Fruit fly (Drosophila melanogaster) whole organism, embryonic: Measurements from ENCODE around the gene trk.

Experiments
- B-H2 ChIP-seq: fragments of 200-800 bp; sonication (Bioruptor generic); optimal IDR thresholded peaks from 2 replicates; lab custom pipeline; 2018; ENCODE audit warnings: missing biosample characterization, mild to moderate bottlenecking, missing genetic modification characterization
- BEAF-32 ChIP-seq: fragments of 200-800 bp; sonication (Bioruptor generic); optimal IDR thresholded peaks from 3 replicates; lab custom pipeline; 2017; ENCODE audit warnings: missing biosample characterization, missing genetic modification characterization, mild to moderate bottlenecking, moderate library complexity, missing genetic modification reagents
- CG12299 ChIP-seq: fragments of 200-800 bp; sonication (Bioruptor generic); optimal IDR thresholded peaks from 2 replicates; lab custom pipeline; 2018; ENCODE audit warnings: missing biosample characterization, mild to moderate bottlenecking, missing genetic modification characterization
- CG12391 ChIP-seq: fragments of 200-800 bp; sonication (Bioruptor generic); optimal IDR thresholded peaks from 3 replicates; lab custom pipeline; 2018; ENCODE audit warnings: missing biosample characterization, mild to moderate bottlenecking, missing genetic modification characterization, moderate library complexity
- CG13287 ChIP-seq: fragments of 200-800 bp; sonication (Bioruptor generic); IDR thresholded peaks from 2 replicates; pipeline ENCODE4 v1.3.6; 2022; ENCODE audit warnings: missing biosample characterization, missing genetic modification characterization; ENCODE audit not compliant: partially characterized antibody
- CG1529 ChIP-seq: fragments of 200-800 bp; sonication (Bioruptor generic); optimal IDR thresholded peaks from 3 replicates; lab custom pipeline; 2018; ENCODE audit warnings: missing biosample characterization, missing genetic modification characterization
- CG17361 ChIP-seq: fragments of 200-800 bp; sonication (Bioruptor generic); IDR thresholded peaks from 3 replicates; pipeline ENCODE4 v1.3.6; 2022; ENCODE audit warnings: missing biosample characterization, missing genetic modification characterization
- CG17912 ChIP-seq: fragments of 200-800 bp; sonication (Bioruptor generic); optimal IDR thresholded peaks from 2 replicates; lab custom pipeline; 2018; ENCODE audit warnings: missing biosample characterization, mild to moderate bottlenecking, missing genetic modification characterization
- CG2120 ChIP-seq: fragments of 200-800 bp; sonication (Bioruptor generic); optimal IDR thresholded peaks from 3 replicates; lab custom pipeline; 2016; ENCODE audit warnings: missing biosample characterization, missing genetic modification characterization
- CG32532 ChIP-seq: fragments of 200-800 bp; sonication (Bioruptor generic); IDR thresholded peaks from 2 replicates; pipeline ENCODE4 v1.3.6; 2022; ENCODE audit warnings: missing biosample characterization, missing genetic modification characterization
- CG34422 ChIP-seq: fragments of 200-800 bp; sonication (Bioruptor generic); IDR thresholded peaks from 3 replicates; pipeline ENCODE4 v1.3.6; 2022; ENCODE audit warnings: missing biosample characterization, missing genetic modification characterization
- CG6175 ChIP-seq: fragments of 200-800 bp; sonication (Bioruptor generic); IDR thresholded peaks from 3 replicates; pipeline ENCODE4 v1.3.6; 2022; ENCODE audit warnings: missing biosample characterization, missing genetic modification characterization
- CG6654 ChIP-seq: fragments of 200-800 bp; sonication (Bioruptor generic); optimal IDR thresholded peaks from 2 replicates; lab custom pipeline; 2017; ENCODE audit warnings: missing biosample characterization, mild to moderate bottlenecking, missing genetic modification characterization
- CG6683 ChIP-seq: fragments of 200-800 bp; sonication (Bioruptor generic); optimal IDR thresholded peaks from 2 replicates; lab custom pipeline; 2017; ENCODE audit warnings: missing biosample characterization, mild to moderate bottlenecking, missing genetic modification characterization, missing genetic modification reagents
- CG6689 ChIP-seq: fragments of 200-800 bp; sonication (Bioruptor generic); IDR thresholded peaks from 2 replicates; pipeline ENCODE4 v1.3.6; 2022; ENCODE audit warnings: missing biosample characterization, missing genetic modification characterization
- CG7786 ChIP-seq: fragments of 200-800 bp; sonication (Bioruptor generic); optimal IDR thresholded peaks from 2 replicates; lab custom pipeline; 2016; ENCODE audit warnings: missing biosample characterization, missing genetic modification characterization
- CG8290 ChIP-seq, 3 experiments: fragments of 200-800 bp; sonication (Bioruptor generic); optimal IDR thresholded peaks; 2 replicates each; lab custom pipeline; 2016 to 2019; ENCODE audit warnings: missing biosample characterization in 3 of 3, missing genetic modification characterization in 3 of 3, mild to moderate bottlenecking in 2 of 3, moderate library complexity in 1 of 3
- CG9437 ChIP-seq: fragments of 200-800 bp; sonication (Bioruptor generic); optimal IDR thresholded peaks from 2 replicates; lab custom pipeline; 2018; ENCODE audit warnings: missing biosample characterization, mild to moderate bottlenecking, missing genetic modification characterization
- CG9932 ChIP-seq: fragments of 200-800 bp; sonication (Bioruptor generic); IDR thresholded peaks from 2 replicates; pipeline ENCODE4 v1.3.6; 2022; ENCODE audit warnings: missing biosample characterization, missing genetic modification characterization
- Dp ChIP-seq: fragments of 200-800 bp; sonication (Bioruptor generic); optimal IDR thresholded peaks from 2 replicates; lab custom pipeline; 2018; ENCODE audit warnings: missing biosample characterization, mild to moderate bottlenecking, missing genetic modification characterization, moderate library complexity
- E2f1 ChIP-seq: fragments of 200-800 bp; sonication (Bioruptor generic); IDR thresholded peaks from 2 replicates; pipeline ENCODE4 v1.3.6; 2022; ENCODE audit warnings: missing biosample characterization, missing genetic modification characterization
- Fer1 ChIP-seq: fragments of 200-800 bp; sonication (Bioruptor generic); optimal IDR thresholded peaks from 2 replicates; lab custom pipeline; 2017; ENCODE audit warnings: missing biosample characterization, mild to moderate bottlenecking, missing genetic modification characterization
- Lim3 ChIP-seq: fragments of 200-800 bp; sonication (Bioruptor generic); IDR thresholded peaks from 2 replicates; pipeline ENCODE4 v1.3.6; 2022; ENCODE audit warnings: missing biosample characterization, missing genetic modification characterization
- NK7.1 ChIP-seq: fragments of 200-800 bp; sonication (Bioruptor generic); optimal IDR thresholded peaks from 3 replicates; lab custom pipeline; 2016; ENCODE audit warnings: missing biosample characterization, missing genetic modification characterization
- NfI ChIP-seq: fragments of 200-800 bp; sonication (Bioruptor generic); optimal IDR thresholded peaks from 3 replicates; lab custom pipeline; 2018; ENCODE audit warnings: missing biosample characterization, mild to moderate bottlenecking, missing genetic modification characterization, moderate library complexity
- Oaz ChIP-seq: fragments of 200-800 bp; sonication (Bioruptor generic); IDR thresholded peaks from 2 replicates; pipeline ENCODE4 v1.3.6; 2022; ENCODE audit warnings: missing biosample characterization, missing genetic modification characterization
- Oli ChIP-seq: fragments of 200-800 bp; sonication (Bioruptor generic); optimal IDR thresholded peaks from 2 replicates; lab custom pipeline; 2018; ENCODE audit warnings: missing biosample characterization, mild to moderate bottlenecking, missing genetic modification characterization, moderate library complexity
- PHDP ChIP-seq: fragments of 200-800 bp; sonication (Bioruptor generic); optimal IDR thresholded peaks from 3 replicates; lab custom pipeline; 2018; ENCODE audit warnings: missing biosample characterization, mild to moderate bottlenecking, missing genetic modification characterization, moderate library complexity
- Sox102F ChIP-seq: fragments of 200-800 bp; sonication (Bioruptor generic); optimal IDR thresholded peaks from 2 replicates; lab custom pipeline; 2018; ENCODE audit warnings: missing biosample characterization, mild to moderate bottlenecking, missing genetic modification characterization, moderate library complexity
- ab ChIP-seq: fragments of 200-800 bp; sonication (Bioruptor generic); optimal IDR thresholded peaks from 2 replicates; lab custom pipeline; 2016; ENCODE audit warnings: missing biosample characterization, missing genetic modification characterization
- bowl ChIP-seq: fragments of 200-800 bp; sonication (Bioruptor generic); IDR thresholded peaks from 2 replicates; pipeline ENCODE4 v1.3.6; 2022; ENCODE audit warnings: missing biosample characterization, missing genetic modification characterization
- cato ChIP-seq: fragments of 200-800 bp; sonication (Bioruptor generic); optimal IDR thresholded peaks from 2 replicates; lab custom pipeline; 2016; ENCODE audit warnings: missing biosample characterization, missing genetic modification characterization, borderline replicate concordance
- chm ChIP-seq: fragments of 200-800 bp; sonication (Bioruptor generic); IDR thresholded peaks from 2 replicates; pipeline ENCODE4 v1.3.6; 2022; ENCODE audit warnings: missing biosample characterization, missing genetic modification characterization
- chn ChIP-seq: fragments of 200-800 bp; sonication (Bioruptor generic); optimal IDR thresholded peaks from 2 replicates; lab custom pipeline; 2016; ENCODE audit warnings: missing biosample characterization, missing genetic modification characterization
- croc ChIP-seq: fragments of 200-800 bp; sonication (Bioruptor generic); conservative IDR thresholded peaks from 3 replicates; pipeline ENCODE4 v1.3.6; 2022; ENCODE audit warnings: missing biosample characterization, missing genetic modification characterization
- gcm ChIP-seq: fragments of 200-800 bp; sonication (Bioruptor generic); optimal IDR thresholded peaks from 2 replicates; lab custom pipeline; 2019; ENCODE audit warnings: missing biosample characterization, mild to moderate bottlenecking, missing genetic modification characterization, moderate library complexity
- ham ChIP-seq: fragments of 200-800 bp; sonication (Bioruptor generic); IDR thresholded peaks from 2 replicates; pipeline ENCODE4 v1.3.6; 2022; ENCODE audit warnings: missing biosample characterization, missing genetic modification characterization
- hth ChIP-seq: fragments of >200 bp; optimal IDR thresholded peaks from 2 replicates; lab custom pipeline; 2017; ENCODE audit warnings: inconsistent platforms
- jumu ChIP-seq: fragments of 200-800 bp; sonication (Bioruptor generic); optimal IDR thresholded peaks from 3 replicates; lab custom pipeline; 2016; ENCODE audit warnings: missing biosample characterization, missing genetic modification characterization
- lmd ChIP-seq: fragments of 200-800 bp; sonication (Bioruptor generic); IDR thresholded peaks from 2 replicates; pipeline ENCODE4 v1.3.6; 2022; ENCODE audit warnings: missing biosample characterization, missing genetic modification characterization
- mam ChIP-seq: fragments of 200-800 bp; sonication (Bioruptor generic); optimal IDR thresholded peaks from 3 replicates; lab custom pipeline; 2016; ENCODE audit warnings: missing biosample characterization, missing genetic modification characterization
- nerfin-2 ChIP-seq: fragments of 200-800 bp; sonication (Bioruptor generic); IDR thresholded peaks from 2 replicates; pipeline ENCODE4 v1.3.6; 2022; ENCODE audit warnings: missing biosample characterization, missing genetic modification characterization; ENCODE audit not compliant: partially characterized antibody
- pum ChIP-seq: fragments of 200-800 bp; sonication (Bioruptor generic); optimal IDR thresholded peaks from 2 replicates; lab custom pipeline; 2016; ENCODE audit warnings: missing biosample characterization, missing genetic modification characterization
- ranshi ChIP-seq: fragments of 200-800 bp; sonication (Bioruptor generic); IDR thresholded peaks from 2 replicates; pipeline ENCODE4 v1.3.6; 2022; ENCODE audit warnings: missing biosample characterization, missing genetic modification characterization
- repo ChIP-seq: fragments of 200-800 bp; sonication (Bioruptor generic); optimal IDR thresholded peaks from 2 replicates; lab custom pipeline; 2016; ENCODE audit warnings: missing biosample characterization, missing genetic modification characterization
- tll ChIP-seq, 2 experiments: fragments of 200-800 bp in 1 of 2; fragments of >200 bp in 1 of 2; sonication (Bioruptor generic) in 1 of 2; optimal IDR thresholded peaks; 2 replicates each; lab custom pipeline; 2017 to 2019; ENCODE audit warnings: missing biosample characterization in 2 of 2, missing genetic modification characterization in 2 of 2, mild to moderate bottlenecking in 1 of 2, moderate library complexity in 1 of 2
- trem ChIP-seq: fragments of 200-800 bp; optimal IDR thresholded peaks from 3 replicates; lab custom pipeline; 2019; ENCODE audit warnings: missing biosample characterization, mild to moderate bottlenecking, missing genetic modification characterization, moderate library complexity
- twi ChIP-seq: fragments of 200-800 bp; optimal IDR thresholded peaks from 2 replicates; lab custom pipeline; 2019; ENCODE audit warnings: missing biosample characterization, mild to moderate bottlenecking, missing genetic modification characterization, moderate library complexity
- unc-4 ChIP-seq: fragments of 200-800 bp; sonication (Bioruptor generic); IDR thresholded peaks from 2 replicates; pipeline ENCODE4 v1.3.6; 2022; ENCODE audit warnings: missing biosample characterization, missing genetic modification characterization; ENCODE audit not compliant: partially characterized antibody
- vnd ChIP-seq: fragments of 200-800 bp; sonication (Bioruptor generic); IDR thresholded peaks from 3 replicates; pipeline ENCODE4 v1.3.6; 2022; ENCODE audit warnings: missing biosample characterization, missing genetic modification characterization; ENCODE audit not compliant: partially characterized antibody
- wek ChIP-seq: fragments of 200-800 bp; sonication (Bioruptor generic); optimal IDR thresholded peaks from 3 replicates; lab custom pipeline; 2018; ENCODE audit warnings: missing biosample characterization, mild to moderate bottlenecking, missing genetic modification characterization, moderate library complexity

The trk gene

DNA sequence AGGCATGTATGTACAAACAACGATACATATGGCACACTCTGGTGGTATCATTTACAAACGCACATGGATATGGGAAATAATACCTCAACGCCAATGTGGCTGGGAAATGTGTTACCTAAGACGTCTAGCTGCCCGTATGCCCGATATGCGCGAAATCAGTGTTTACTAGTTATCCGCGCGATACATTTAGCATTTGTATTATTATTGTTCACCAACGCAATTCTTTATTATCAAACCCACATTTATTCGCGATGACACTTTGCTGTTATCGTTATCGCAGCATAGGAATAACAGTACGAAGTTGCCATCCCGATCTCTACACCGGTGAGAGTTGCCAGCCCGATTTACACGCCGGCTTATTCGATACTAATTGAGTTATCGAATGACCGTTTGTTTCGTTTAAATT lies 25.3 kb downstream of the trk start, which contains the start of gene chico (continued):
- TF ChIP-seq pum = no peak
- TF ChIP-seq CG8290 (GFP tag; optimal IDR thresholded peaks at IDR 0.05; lab: Kevin White, UChicago) = no peak
- no peak for TF ChIP-seq CG8290 (tag; optimal IDR thresholded peaks at IDR 0.05; lab: Kevin White, UChicago)
- no peak for TF ChIP-seq NK7.1 (GFP tag; lab: Kevin White, UChicago)
- TF ChIP-seq tll (GFP tag; optimal IDR thresholded peaks at IDR 0.05; lab: Kevin White, UChicago) = no peak
- TF ChIP-seq Dp (GFP tag; lab: Kevin White, UChicago) = peak; percentile 73
- no peak for TF ChIP-seq CG7786 (GFP tag; lab: Kevin White, UChicago)
- no peak for TF ChIP-seq CG6654 (GFP tag; lab: Kevin White, UChicago)
- no peak for TF ChIP-seq PHDP
- no peak for TF ChIP-seq Oli (tag; lab: Kevin White, UChicago)
- no peak for TF ChIP-seq chn (GFP tag; lab: Kevin White, UChicago)
- no peak for TF ChIP-seq CG6689 (GFP tag; lab: Robert Waterston, UW)
- TF ChIP-seq nerfin-2 (GFP tag; lab: Robert Waterston, UW) = peak; percentile 58; the same call in 1 of the 2 replicates
- TF ChIP-seq CG13287 = peak; percentile 60
- no peak for TF ChIP-seq cato (GFP tag; lab: Kevin White, UChicago)
- TF ChIP-seq Sox102F (GFP tag; lab: Kevin White, UChicago) = no peak
- no peak for TF ChIP-seq CG12391 (tag; lab: Kevin White, UChicago)
- peak; percentile 63; the same call in 1 of the 3 replicates for TF ChIP-seq CG34422 (GFP tag; lab: Robert Waterston, UW)
- no peak for TF ChIP-seq CG12299 (tag; lab: Kevin White, UChicago)
- peak; percentile 62 for TF ChIP-seq unc-4 (GFP tag; lab: Robert Waterston, UW)
- TF ChIP-seq BEAF-32 (GFP tag; lab: Kevin White, UChicago) = peak; percentile 65
- TF ChIP-seq repo (GFP tag; lab: Kevin White, UChicago) = no peak
- no peak; the same call in 2 of the 3 replicates for TF ChIP-seq CG17361 (GFP tag; lab: Robert Waterston, UW)
- no peak for TF ChIP-seq B-H2 (GFP tag; lab: Kevin White, UChicago)
- no peak for TF ChIP-seq gcm (GFP tag; lab: Kevin White, UChicago)
- peak; percentile 19 for TF ChIP-seq twi (tag; lab: Kevin White, UChicago)
- no peak for TF ChIP-seq E2f1 (GFP tag; lab: Robert Waterston, UW)
- TF ChIP-seq chm = no peak
- TF ChIP-seq Fer1 (GFP tag; lab: Kevin White, UChicago) = peak; percentile 27
- TF ChIP-seq wek (GFP tag; lab: Kevin White, UChicago) = peak; percentile 4
- TF ChIP-seq CG6175 = no peak
- TF ChIP-seq croc (GFP tag; lab: Robert Waterston, UW) = no peak
- no peak for TF ChIP-seq ab
- TF ChIP-seq CG6683 (GFP tag; lab: Kevin White, UChicago) = no peak
- no peak for TF ChIP-seq ranshi (GFP tag; lab: Robert Waterston, UW)
- no peak for TF ChIP-seq CG1529 (GFP tag; lab: Kevin White, UChicago)
- peak; percentile 23 for TF ChIP-seq CG2120 (GFP tag; lab: Kevin White, UChicago)
- no peak for TF ChIP-seq Lim3 (GFP tag; lab: Robert Waterston, UW)
- no peak for TF ChIP-seq CG17912 (GFP tag; lab: Kevin White, UChicago)
- TF ChIP-seq CG9437 (GFP tag; lab: Kevin White, UChicago) = no peak
- TF ChIP-seq lmd = no peak
- TF ChIP-seq mam (GFP tag; lab: Kevin White, UChicago) = no peak
- no peak for TF ChIP-seq Oaz (GFP tag; lab: Robert Waterston, UW)
- TF ChIP-seq CG32532 (GFP tag; lab: Robert Waterston, UW) = no peak
- no peak for TF ChIP-seq jumu (GFP tag; lab: Kevin White, UChicago)
- no peak for TF ChIP-seq ham (GFP tag; lab: Robert Waterston, UW)
- TF ChIP-seq hth (lab: Kevin White, UChicago) = no peak
- no peak for TF ChIP-seq vnd (GFP tag; lab: Robert Waterston, UW)
- no peak for TF ChIP-seq NfI
- peak; percentile 80 for TF ChIP-seq trem (tag; lab: Kevin White, UChicago)
- TF ChIP-seq CG9932 (GFP tag; lab: Robert Waterston, UW) = no peak
- TF ChIP-seq bowl (GFP tag; lab: Robert Waterston, UW) = no peak
